Fruit fly (Drosophila melanogaster) whole organism, pupa: Measurements from ENCODE around the gene Mcm6.
A peak's percentile ranks its signal among the peaks of the same experiment; 100 is the strongest.

Experiments
- CG12605 ChIP-seq: fragments of 200-800 bp; sonication (Bioruptor generic); IDR thresholded peaks from 2 replicates; pipeline ENCODE4 v1.3.6; 2022; ENCODE audit warnings: missing biosample characterization, missing genetic modification characterization
- CG13204 ChIP-seq: fragments of 200-800 bp; sonication (Bioruptor generic); optimal IDR thresholded peaks from 2 replicates; lab custom pipeline; 2018; ENCODE audit warnings: missing biosample characterization, mild to moderate bottlenecking, missing genetic modification characterization, moderate library complexity
- CG14655 ChIP-seq: fragments of 200-800 bp; sonication (Bioruptor generic); optimal IDR thresholded peaks from 3 replicates; lab custom pipeline; 2017; ENCODE audit warnings: mild to moderate bottlenecking, missing biosample characterization, missing genetic modification reagents, missing genetic modification characterization
- CG15710 ChIP-seq: fragments of 200-800 bp; sonication (Bioruptor generic); optimal IDR thresholded peaks from 2 replicates; lab custom pipeline; 2018; ENCODE audit warnings: missing biosample characterization, mild to moderate bottlenecking, missing genetic modification characterization, moderate library complexity
- CG17806 ChIP-seq: fragments of 200-800 bp; sonication (Bioruptor generic); optimal IDR thresholded peaks from 2 replicates; lab custom pipeline; 2018; ENCODE audit warnings: missing biosample characterization, mild to moderate bottlenecking, missing genetic modification characterization, moderate library complexity
- CG32121 ChIP-seq: fragments of 200-800 bp; sonication (Bioruptor generic); IDR thresholded peaks from 2 replicates; pipeline ENCODE4 v1.3.6; 2022; ENCODE audit warnings: missing biosample characterization, missing genetic modification characterization
- CG34367 ChIP-seq: fragments of 200-800 bp; sonication (Bioruptor generic); optimal IDR thresholded peaks from 2 replicates; lab custom pipeline; 2018; ENCODE audit warnings: missing biosample characterization, mild to moderate bottlenecking, missing genetic modification characterization
- CG4496 ChIP-seq: fragments of 200-800 bp; sonication (Bioruptor generic); IDR thresholded peaks from 3 replicates; pipeline ENCODE4 v1.3.6; 2022; ENCODE audit warnings: missing biosample characterization, missing genetic modification characterization
- CG8159 ChIP-seq: fragments of 200-800 bp; sonication (Bioruptor generic); optimal IDR thresholded peaks from 3 replicates; lab custom pipeline; 2018; ENCODE audit warnings: missing biosample characterization, mild to moderate bottlenecking, missing genetic modification characterization, moderate library complexity
- CG8301 ChIP-seq: fragments of 200-800 bp; sonication (Bioruptor generic); optimal IDR thresholded peaks from 2 replicates; lab custom pipeline; 2018; ENCODE audit warnings: missing biosample characterization, mild to moderate bottlenecking, missing genetic modification characterization
- CG9948 ChIP-seq: fragments of 200-800 bp; sonication (Bioruptor generic); optimal IDR thresholded peaks from 2 replicates; lab custom pipeline; 2018; ENCODE audit warnings: missing biosample characterization, mild to moderate bottlenecking, missing genetic modification characterization, moderate library complexity
- D1 ChIP-seq: fragments of 200-800 bp; sonication (Bioruptor generic); optimal IDR thresholded peaks from 2 replicates; lab custom pipeline; 2018; ENCODE audit warnings: missing biosample characterization, mild to moderate bottlenecking, missing genetic modification characterization, moderate library complexity
- EcR ChIP-seq: fragments of 200-800 bp; sonication (Bioruptor generic); optimal IDR thresholded peaks from 3 replicates; lab custom pipeline; 2019; ENCODE audit warnings: missing biosample characterization, missing genetic modification characterization, mild to moderate bottlenecking, moderate library complexity, missing genetic modification reagents
- Ets98B ChIP-seq: fragments of 200-800 bp; sonication (Bioruptor generic); IDR thresholded peaks from 2 replicates; pipeline ENCODE4 v1.3.6; 2022; ENCODE audit warnings: missing biosample characterization, missing genetic modification characterization
- Pif1A ChIP-seq: fragments of 200-800 bp; sonication (Bioruptor generic); optimal IDR thresholded peaks from 3 replicates; lab custom pipeline; 2016; ENCODE audit warnings: missing biosample characterization, missing genetic modification characterization
- Pif1B ChIP-seq: fragments of 200-800 bp; sonication (Bioruptor generic); optimal IDR thresholded peaks from 3 replicates; lab custom pipeline; 2016; ENCODE audit warnings: missing biosample characterization, missing genetic modification characterization
- Snoo ChIP-seq: fragments of 200-800 bp; sonication (Bioruptor generic); optimal IDR thresholded peaks from 3 replicates; lab custom pipeline; 2017; ENCODE audit warnings: missing biosample characterization, mild to moderate bottlenecking, missing genetic modification characterization, inconsistent platforms
- fd96Ca ChIP-seq: fragments of 200-800 bp; sonication (Bioruptor generic); IDR thresholded peaks from 3 replicates; pipeline ENCODE4 v1.3.6; 2022; ENCODE audit warnings: missing biosample characterization, missing genetic modification characterization
- gl ChIP-seq: fragments of 200-800 bp; sonication (Bioruptor generic); optimal IDR thresholded peaks from 2 replicates; lab custom pipeline; 2018; ENCODE audit warnings: missing biosample characterization, mild to moderate bottlenecking, missing genetic modification characterization

Gene Mcm6

dm6 chrX:6716170-6716569 is 42.0 kb downstream of the Mcm6 start:
- TF ChIP-seq CG12605 = no peak
- TF ChIP-seq CG34367 (tag; lab: Kevin White, UChicago) = no peak
- TF ChIP-seq CG9948 (tag; lab: Kevin White, UChicago) = no peak
- no peak for TF ChIP-seq fd96Ca
- no peak for TF ChIP-seq CG4496
- TF ChIP-seq CG17806 (tag; lab: Kevin White, UChicago) = no peak
- TF ChIP-seq Pif1A (GFP tag; lab: Kevin White, UChicago) = no peak
- TF ChIP-seq CG15710 (tag; lab: Kevin White, UChicago) = no peak
- no peak for TF ChIP-seq CG8159 (tag; lab: Kevin White, UChicago)
- TF ChIP-seq Snoo (tag; lab: Kevin White, UChicago) = no peak
- no peak for TF ChIP-seq CG8301 (tag; lab: Kevin White, UChicago)
- no peak for TF ChIP-seq EcR (GFP tag; lab: Kevin White, UChicago)
- TF ChIP-seq CG14655 (GFP tag; lab: Kevin White, UChicago) = no peak
- TF ChIP-seq Pif1B (GFP tag; lab: Kevin White, UChicago) = no peak
- TF ChIP-seq, all 21 proteins: peak for 0

- peak; percentile 14 for TF ChIP-seq CG8301 (tag; lab: Kevin White, UChicago)
- TF ChIP-seq CG9948 (tag; lab: Kevin White, UChicago) = peak; percentile 1
- TF ChIP-seq CG17806 (tag; lab: Kevin White, UChicago) = peak; percentile 25
- peak; percentile 49; the same call in 1 of the 2 replicates for TF ChIP-seq CG32121
- TF ChIP-seq D1 (tag; lab: Kevin White, UChicago) = peak; percentile 7
- no peak for TF ChIP-seq CG8159 (tag; lab: Kevin White, UChicago)
- no peak for TF ChIP-seq gl (tag; lab: Kevin White, UChicago)
- TF ChIP-seq CG4496 = peak; percentile 48; the same call in 2 of the 3 replicates
- no peak for TF ChIP-seq EcR (GFP tag; lab: Kevin White, UChicago)
- no peak for TF ChIP-seq Snoo (tag; lab: Kevin White, UChicago)
- TF ChIP-seq Ets98B = peak; percentile 37
- TF ChIP-seq, all 21 proteins: peak for 7
Observed at dm6 chrX:6719259-6719658, 45.1 kb downstream of the Mcm6 start.

- TF ChIP-seq CG9948 (tag; lab: Kevin White, UChicago) (no peak), CG34367 (tag; lab: Kevin White, UChicago) (no peak), CG8159 (tag; lab: Kevin White, UChicago) (no peak), fd96Ca (no peak)
- TF ChIP-seq, all 21 proteins: peak for 0
Observed at dm6 chrX:6719968-6720367, 45.8 kb downstream of the Mcm6 start.

dm6 chrX:6723622-6724021 is 49.4 kb downstream of the Mcm6 start:
- TF ChIP-seq CG12605 (no peak), CG4496 (no peak), CG17806 (tag; lab: Kevin White, UChicago) (no peak), CG14655 (GFP tag; lab: Kevin White, UChicago) (no peak), EcR (GFP tag; lab: Kevin White, UChicago) (no peak), Pif1A (GFP tag; lab: Kevin White, UChicago) (no peak), Pif1B (GFP tag; lab: Kevin White, UChicago) (no peak), CG32121 (no peak), CG8301 (tag; lab: Kevin White, UChicago) (no peak), CG13204 (GFP tag; lab: Kevin White, UChicago) (no peak)
- TF ChIP-seq, all 21 proteins: peak for 0

dm6 chrX:6724904-6725505 is 50.8 kb downstream of the Mcm6 start:
- peak; percentile 46 for TF ChIP-seq CG14655 (GFP tag; lab: Kevin White, UChicago)
- peak; percentile 43; the same call in 1 of the 3 replicates for TF ChIP-seq CG4496
- TF ChIP-seq CG8301 (tag; lab: Kevin White, UChicago) = peak; percentile 19
- no peak for TF ChIP-seq D1 (tag; lab: Kevin White, UChicago)
- TF ChIP-seq CG12605 = no peak
- TF ChIP-seq Ets98B = peak; percentile 40
